Worm (Caenorhabditis elegans): ENCODE measurements around the gene F49F1.2.

F49F1.2 gene

ce11 chrIV:4112387-4112786 is 3.4 kb upstream of the F49F1.2 start, which contains the start of gene F49F1.14:
Gene F49F1.14, minus strand, starts transcription at chrIV:4112487.
- no peak for TF ChIP-seq nhr-12 (tag; optimal IDR thresholded peaks at IDR 0.05)
- TF ChIP-seq nhr-23 (tag; optimal IDR thresholded peaks at IDR 0.05), result no peak
- no peak for TF ChIP-seq sma-3 (GFP tag; optimal IDR thresholded peaks at IDR 0.05)
- TF ChIP-seq nhr-21 (tag; optimal IDR thresholded peaks at IDR 0.05), result no peak
- no peak for TF ChIP-seq elt-1 (tag; optimal IDR thresholded peaks at IDR 0.05)
- TF ChIP-seq unc-62 (GFP tag; optimal IDR thresholded peaks at IDR 0.05), result no peak
- no peak for TF ChIP-seq gmeb-1 (tag; optimal IDR thresholded peaks at IDR 0.05)
- TF ChIP-seq nhr-25 (tag; optimal IDR thresholded peaks at IDR 0.05), result no peak
- no peak for TF ChIP-seq unc-39 (tag; optimal IDR thresholded peaks at IDR 0.05)
- no peak for TF ChIP-seq C34F6.9 (tag; optimal IDR thresholded peaks at IDR 0.05)
- TF ChIP-seq mbf-1 (tag; optimal IDR thresholded peaks at IDR 0.05), result no peak
- no peak for TF ChIP-seq sem-4 (tag; optimal IDR thresholded peaks at IDR 0.05)
- no peak for TF ChIP-seq fos-1 (tag; optimal IDR thresholded peaks at IDR 0.05)

ce11 chrIV:4114526-4114925 is 1.2 kb upstream of the F49F1.2 start, which contains the start of gene F49F1.15:
Gene F49F1.15, minus strand, starts transcription at chrIV:4114626.
- TF ChIP-seq ztf-11 (tag; optimal IDR thresholded peaks at IDR 0.05) (no peak), nhr-129 (tag; optimal IDR thresholded peaks at IDR 0.05) (no peak), nhr-25 (tag; optimal IDR thresholded peaks at IDR 0.05) (no peak), ZK546.5 (tag; optimal IDR thresholded peaks at IDR 0.05) (no peak), fos-1 (tag; optimal IDR thresholded peaks at IDR 0.05) (no peak)

- TF ChIP-seq nhr-23 (tag; optimal IDR thresholded peaks at IDR 0.05) (no peak), blmp-1 (tag; optimal IDR thresholded peaks at IDR 0.05; ENCODE audit: insufficient read depth) (no peak), fos-1 (tag; optimal IDR thresholded peaks at IDR 0.05) (peak; percentile 15), ztf-11 (tag; optimal IDR thresholded peaks at IDR 0.05) (no peak), gmeb-1 (tag; optimal IDR thresholded peaks at IDR 0.05) (no peak), nhr-129 (tag; optimal IDR thresholded peaks at IDR 0.05) (no peak)
Measured at ce11 chrIV:4117432-4117831, 1.7 kb downstream of the F49F1.2 start, which contains the start of gene drd-50. Gene drd-50, plus strand, starts transcription at chrIV:4117732.

ce11 chrIV:4120263-4120662 is 4.5 kb downstream of the F49F1.2 start, which contains the start of gene F49F1.5:
Gene F49F1.5, minus strand, starts transcription at chrIV:4120415.
- TF ChIP-seq F13H6.1 (tag; optimal IDR thresholded peaks at IDR 0.05) (no peak), blmp-1 (tag; optimal IDR thresholded peaks at IDR 0.05; ENCODE audit: insufficient read depth) (no peak), alr-1 (tag; optimal IDR thresholded peaks at IDR 0.05) (no peak), ceh-82 (tag; optimal IDR thresholded peaks at IDR 0.05) (no peak), ceh-16 (tag; optimal IDR thresholded peaks at IDR 0.05) (no peak), nhr-23 (tag; optimal IDR thresholded peaks at IDR 0.05) (no peak), lin-39 (tag; optimal IDR thresholded peaks at IDR 0.05) (no peak), mab-5 (tag; optimal IDR thresholded peaks at IDR 0.05) (no peak), ztf-1 (GFP tag; conservative IDR thresholded peaks at IDR 0.05) (no peak), ZK546.5 (tag; optimal IDR thresholded peaks at IDR 0.05) (no peak), snpc-4 (tag; optimal IDR thresholded peaks at IDR 0.05) (no peak), peb-1 (tag; optimal IDR thresholded peaks at IDR 0.05) (no peak), gmeb-1 (tag; optimal IDR thresholded peaks at IDR 0.05) (no peak)

ce11 chrIV:4121055-4121454 is 5.3 kb downstream of the F49F1.2 start:
- TF ChIP-seq alr-1 (tag; optimal IDR thresholded peaks at IDR 0.05) (no peak), sma-9 (GFP tag; optimal IDR thresholded peaks at IDR 0.05) (no peak), sma-9 (tag; optimal IDR thresholded peaks at IDR 0.05) (no peak), blmp-1 (tag; optimal IDR thresholded peaks at IDR 0.05; ENCODE audit: insufficient read depth) (no peak), ama-1 (optimal IDR thresholded peaks at IDR 0.05) (no peak), dmd-4 (tag; optimal IDR thresholded peaks at IDR 0.05) (no peak), nhr-23 (tag; optimal IDR thresholded peaks at IDR 0.05) (no peak), peb-1 (tag; optimal IDR thresholded peaks at IDR 0.05) (no peak), sem-4 (tag; optimal IDR thresholded peaks at IDR 0.05) (no peak), F13H6.1 (tag; optimal IDR thresholded peaks at IDR 0.05) (no peak), Y55F3AM.14 (GFP tag; optimal IDR thresholded peaks at IDR 0.05) (no peak), unc-55 (GFP tag; optimal IDR thresholded peaks at IDR 0.05) (no peak)

ce11 chrIV:4123083-4123482 is 7.3 kb downstream of the F49F1.2 start, which contains the start of gene mul-1:
Gene mul-1, minus strand, starts transcription at chrIV:4123166.
- TF ChIP-seq zag-1 (tag; optimal IDR thresholded peaks at IDR 0.05) (no peak), nhr-129 (tag; optimal IDR thresholded peaks at IDR 0.05) (no peak), Y55F3AM.14 (GFP tag; optimal IDR thresholded peaks at IDR 0.05) (no peak), elt-3 (tag; optimal IDR thresholded peaks at IDR 0.05) (no peak)
